Worm (Caenorhabditis elegans) whole organism, young adult: ENCODE results near the gene snf-12.
A peak's percentile ranks its signal among the peaks of the same experiment; 100 is the strongest.

Source experiments
- B0261.1 ChIP-seq: sonication (generic microtip); optimal IDR thresholded peaks from 2 replicates; lab custom pipeline; 2016; ENCODE audit warnings: mild to moderate bottlenecking, missing genetic modification characterization, moderate library complexity, missing compliant biosample characterization
- B0336.3 ChIP-seq: fragments of 200-800 bp; sonication (Bioruptor generic); IDR thresholded peaks from 2 replicates; pipeline ENCODE4 v1.3.6; 2022; ENCODE audit warnings: missing genetic modification characterization, missing compliant biosample characterization
- D2030.7 ChIP-seq: fragments of 200-800 bp; sonication (Bioruptor generic); IDR thresholded peaks from 2 replicates; pipeline ENCODE4 v1.3.6; 2022; ENCODE audit warnings: missing genetic modification reagents, missing genetic modification characterization, missing compliant biosample characterization
- F23B12.7 ChIP-seq: sonication (generic microtip); optimal IDR thresholded peaks from 2 replicates; lab custom pipeline; 2017; ENCODE audit warnings: missing genetic modification characterization, mild to moderate bottlenecking, missing compliant biosample characterization, antibody characterized with exemption, moderate library complexity; ENCODE audit not compliant: insufficient read depth
- F37B4.10 ChIP-seq: fragments of 200-800 bp; sonication (Bioruptor generic); IDR thresholded peaks from 2 replicates; pipeline ENCODE4 v1.3.6; 2022; ENCODE audit warnings: missing genetic modification characterization, missing compliant biosample characterization
- F52B5.7 ChIP-seq: sonication (generic microtip); optimal IDR thresholded peaks from 2 replicates; lab custom pipeline; 2016; ENCODE audit warnings: mild to moderate bottlenecking, missing genetic modification characterization, missing compliant biosample characterization
- F55B11.4 ChIP-seq: sonication (generic microtip); optimal IDR thresholded peaks from 2 replicates; lab custom pipeline; 2016; ENCODE audit warnings: missing compliant biosample characterization, missing genetic modification characterization, borderline replicate concordance; ENCODE audit not compliant: insufficient read depth
- F57C9.4 ChIP-seq: sonication (generic microtip); optimal IDR thresholded peaks from 2 replicates; lab custom pipeline; 2017; ENCODE audit warnings: mild to moderate bottlenecking, missing genetic modification characterization, missing compliant biosample characterization
- Y53F4B.3 ChIP-seq: fragments of 200-800 bp; sonication (Bioruptor generic); IDR thresholded peaks from 2 replicates; pipeline ENCODE4 v1.3.6; 2022; ENCODE audit warnings: missing genetic modification reagents, missing genetic modification characterization, missing compliant biosample characterization
- Y95B8A.8 ChIP-seq: fragments of 200-800 bp; sonication (Bioruptor generic); IDR thresholded peaks from 2 replicates; pipeline ENCODE4 v1.3.6; 2022; ENCODE audit warnings: missing genetic modification reagents, missing genetic modification characterization, missing compliant biosample characterization
- atf-7 ChIP-seq: sonication (generic microtip); optimal IDR thresholded peaks from 2 replicates; lab custom pipeline; 2017; ENCODE audit warnings: mild to moderate bottlenecking, missing genetic modification characterization, missing compliant biosample characterization
- ccch-3 ChIP-seq: fragments of 200-800 bp; sonication (Bioruptor generic); optimal IDR thresholded peaks from 2 replicates; lab custom pipeline; 2018; ENCODE audit warnings: mild to moderate bottlenecking, missing genetic modification characterization, missing compliant biosample characterization
- ceh-100 ChIP-seq: fragments of 200-800 bp; sonication (Bioruptor generic); IDR thresholded peaks from 2 replicates; pipeline ENCODE4 v1.3.6; 2022; ENCODE audit warnings: missing genetic modification reagents, missing genetic modification characterization, missing compliant biosample characterization
- dox-1 ChIP-seq: fragments of 200-800 bp; sonication (Bioruptor generic); IDR thresholded peaks from 2 replicates; pipeline ENCODE4 v1.3.6; 2022; ENCODE audit warnings: missing genetic modification reagents, missing genetic modification characterization, missing compliant biosample characterization
- dpl-1 ChIP-seq: fragments of 150-350 bp; optimal IDR thresholded peaks from 2 replicates; lab custom pipeline; 2014; ENCODE audit warnings: missing biosample characterization, missing genetic modification reagents, missing genetic modification characterization
- egl-18 ChIP-seq: fragments of 200-800 bp; sonication (Bioruptor generic); IDR thresholded peaks from 2 replicates; pipeline ENCODE4 v1.3.6; 2022; ENCODE audit warnings: missing genetic modification reagents, missing genetic modification characterization, missing compliant biosample characterization
- ets-4 ChIP-seq: fragments of 200-800 bp; sonication (Bioruptor generic); optimal IDR thresholded peaks from 2 replicates; lab custom pipeline; 2018; ENCODE audit warnings: mild to moderate bottlenecking, missing genetic modification characterization, missing compliant biosample characterization
- gei-17 ChIP-seq: fragments of 200-800 bp; sonication (Bioruptor generic); optimal IDR thresholded peaks from 2 replicates; lab custom pipeline; 2018; ENCODE audit warnings: mild to moderate bottlenecking, missing genetic modification characterization, missing compliant biosample characterization
- him-1 ChIP-seq: sonication (generic microtip); optimal IDR thresholded peaks from 2 replicates; lab custom pipeline; 2016; ENCODE audit warnings: missing genotype, missing genetic modification reagents, missing genetic modification characterization, missing compliant biosample characterization
- hlh-26 ChIP-seq: fragments of 200-800 bp; sonication (Bioruptor generic); conservative IDR thresholded peaks from 2 replicates; pipeline ENCODE4 v1.3.6; 2022; ENCODE audit warnings: missing genetic modification reagents, missing genetic modification characterization, missing compliant biosample characterization
- hmg-1.2 ChIP-seq: fragments of 200-800 bp; sonication (Bioruptor generic); IDR thresholded peaks from 2 replicates; pipeline ENCODE4 v1.3.6; 2022; ENCODE audit warnings: missing genetic modification reagents, missing genetic modification characterization, missing compliant biosample characterization
- hsf-1 ChIP-seq: fragments of 200-800 bp; sonication (Bioruptor generic); IDR thresholded peaks from 2 replicates; pipeline ENCODE4 v1.3.6; 2022; ENCODE audit warnings: missing genetic modification reagents, missing genetic modification characterization, missing compliant biosample characterization
- let-526 ChIP-seq: fragments of 200-800 bp; sonication (Bioruptor generic); IDR thresholded peaks from 2 replicates; pipeline ENCODE4 v1.3.6; 2022; ENCODE audit warnings: missing genetic modification reagents, missing genetic modification characterization, missing compliant biosample characterization
- let-607 ChIP-seq, 2 experiments: fragments of 200-800 bp in 1 of 2; sonication (Bioruptor generic) in 1 of 2; sonication (generic microtip) in 1 of 2; optimal IDR thresholded peaks; 2 replicates each; lab custom pipeline; 2016 to 2018; ENCODE audit warnings: mild to moderate bottlenecking in 2 of 2, missing compliant biosample characterization in 2 of 2, missing genetic modification characterization in 2 of 2, moderate library complexity in 2 of 2, missing genotype in 1 of 2
- lin-54 ChIP-seq: fragments of 200-800 bp; sonication (Bioruptor generic); optimal IDR thresholded peaks from 2 replicates; lab custom pipeline; 2018; ENCODE audit warnings: mild to moderate bottlenecking, missing genetic modification characterization, missing compliant biosample characterization
- madf-3 ChIP-seq: fragments of 200-800 bp; sonication (Bioruptor generic); IDR thresholded peaks from 2 replicates; pipeline ENCODE4 v1.3.6; 2022; ENCODE audit warnings: missing genetic modification reagents, missing genetic modification characterization, missing compliant biosample characterization
- mel-28 ChIP-seq: sonication (generic microtip); optimal IDR thresholded peaks from 2 replicates; lab custom pipeline; 2016; ENCODE audit warnings: borderline replicate concordance, mild to moderate bottlenecking, missing genetic modification characterization, missing compliant biosample characterization
- mes-4 ChIP-seq: sonication (generic microtip); optimal IDR thresholded peaks from 2 replicates; lab custom pipeline; 2016; ENCODE audit warnings: missing genotype, missing genetic modification characterization, missing compliant biosample characterization
- nhr-80 ChIP-seq: sonication (generic microtip); optimal IDR thresholded peaks from 2 replicates; lab custom pipeline; 2016; ENCODE audit warnings: missing genetic modification characterization, missing compliant biosample characterization
- rcor-1 ChIP-seq: fragments of 200-800 bp; sonication (Bioruptor generic); IDR thresholded peaks from 2 replicates; pipeline ENCODE4 v1.3.6; 2022; ENCODE audit warnings: missing genetic modification reagents, missing genetic modification characterization, missing compliant biosample characterization
- rpc-1 ChIP-seq, 2 experiments: fragments of 150-350 bp in 1 of 2; sonication (generic microtip) in 1 of 2; optimal IDR thresholded peaks; 2 replicates each; lab custom pipeline; 2014 to 2018; ENCODE audit warnings: missing biosample characterization in 1 of 2, missing genetic modification characterization in 1 of 2, missing genetic modification reagents in 1 of 2, missing genotype in 1 of 2
- sea-2 ChIP-seq: fragments of 200-800 bp; sonication (Bioruptor generic); IDR thresholded peaks from 2 replicates; pipeline ENCODE4 v1.3.6; 2022; ENCODE audit warnings: missing genetic modification characterization, missing compliant biosample characterization
- snpc-1.3 ChIP-seq: sonication (generic microtip); optimal IDR thresholded peaks from 2 replicates; lab custom pipeline; 2017; ENCODE audit warnings: missing genetic modification characterization, mild to moderate bottlenecking, missing compliant biosample characterization, antibody characterized with exemption, moderate library complexity, missing genotype, missing genetic modification reagents; ENCODE audit not compliant: insufficient read depth
- snpc-3.4 ChIP-seq: sonication (generic microtip); optimal IDR thresholded peaks from 2 replicates; lab custom pipeline; 2017; ENCODE audit warnings: missing genetic modification characterization, mild to moderate bottlenecking, missing compliant biosample characterization, antibody characterized with exemption, moderate library complexity, missing genotype, missing genetic modification reagents
- tbp1 ChIP-seq: fragments of 200-800 bp; sonication (Bioruptor generic); optimal IDR thresholded peaks from 2 replicates; lab custom pipeline; 2018; ENCODE audit warnings: mild to moderate bottlenecking, missing genetic modification characterization, missing compliant biosample characterization
- tlf-1 ChIP-seq: fragments of 200-800 bp; sonication (Bioruptor generic); optimal IDR thresholded peaks from 2 replicates; lab custom pipeline; 2018; ENCODE audit warnings: mild to moderate bottlenecking, missing genetic modification characterization, missing compliant biosample characterization
- ztf-18 ChIP-seq: sonication (generic microtip); optimal IDR thresholded peaks from 2 replicates; lab custom pipeline; 2016; ENCODE audit warnings: missing genotype, mild to moderate bottlenecking, missing genetic modification characterization, missing compliant biosample characterization
- ztf-22 ChIP-seq: fragments of 200-800 bp; sonication (Bioruptor generic); optimal IDR thresholded peaks from 2 replicates; lab custom pipeline; 2018; ENCODE audit warnings: mild to moderate bottlenecking, missing genetic modification characterization, moderate library complexity, missing compliant biosample characterization

Gene snf-12

DNA sequence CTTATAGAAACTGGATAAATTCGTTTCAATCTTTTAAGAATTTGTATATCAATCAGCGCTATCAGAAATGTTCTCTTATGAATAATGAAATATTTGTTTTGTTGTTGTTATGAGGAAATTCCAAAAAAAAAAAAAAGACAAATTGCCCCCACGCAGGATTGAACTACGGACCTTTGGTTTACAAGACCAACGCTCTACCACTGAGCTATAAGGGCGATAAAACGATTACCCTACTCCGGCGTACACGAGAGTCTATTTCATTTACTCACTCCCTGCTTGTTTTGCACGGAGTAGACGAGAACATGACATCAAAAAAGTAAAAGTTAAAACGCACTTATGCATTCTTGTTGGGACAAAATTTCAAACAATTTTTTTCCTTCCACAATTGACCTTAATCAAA, 5.0 kb upstream of the snf-12 start (continued):
- no peak; the same call in 1 of the 2 replicates for TF ChIP-seq hmg-1.2 (GFP tag; lab: Robert Waterston, UW)
- peak; percentile 95 for TF ChIP-seq tbp1 (GFP tag; lab: Kevin White, UChicago)
- no peak for TF ChIP-seq F37B4.10 (GFP tag; lab: Robert Waterston, UW)
- no peak for TF ChIP-seq dpl-1
- TF ChIP-seq mel-28 (tag; lab: Kevin White, UChicago): no peak
- no peak for TF ChIP-seq let-526 (GFP tag; lab: Robert Waterston, UW)
- TF ChIP-seq egl-18 (GFP tag; lab: Robert Waterston, UW): 0 out of 2 replicates have a peak, but pooled peaks have one; percentile 68
- TF ChIP-seq ets-4 (GFP tag; lab: Kevin White, UChicago): no peak
- TF ChIP-seq nhr-80 (tag; lab: Kevin White, UChicago): peak; percentile 37
- TF ChIP-seq let-607 (tag; optimal IDR thresholded peaks at IDR 0.05; lab: Kevin White, UChicago): peak; percentile 47 to 50
- TF ChIP-seq B0336.3: no peak
- peak; percentile 79 for TF ChIP-seq rcor-1 (GFP tag; lab: Robert Waterston, UW)
- TF ChIP-seq gei-17: no peak
- peak; percentile 32 for TF ChIP-seq snpc-3.4 (tag; lab: Kevin White, UChicago)
- TF ChIP-seq tlf-1 (GFP tag; lab: Kevin White, UChicago): no peak
- peak; percentile 68 for TF ChIP-seq snpc-1.3
- no peak; the same call in 1 of the 2 replicates for TF ChIP-seq dox-1
- peak; percentile 41 for TF ChIP-seq ccch-3 (GFP tag; lab: Kevin White, UChicago)
- TF ChIP-seq F23B12.7 (tag; lab: Kevin White, UChicago): peak; percentile 59
- no peak for TF ChIP-seq F55B11.4 (tag; lab: Kevin White, UChicago)
- 0 out of 2 replicates have a peak, but pooled peaks have one; percentile 20 for TF ChIP-seq Y95B8A.8 (GFP tag; lab: Robert Waterston, UW)
- 0 out of 2 replicates have a peak, but pooled peaks have one; percentile 48 for TF ChIP-seq madf-3
- TF ChIP-seq sea-2 (GFP tag; lab: Robert Waterston, UW): no peak
- no peak for TF ChIP-seq hsf-1
- no peak for TF ChIP-seq Y53F4B.3 (GFP tag; lab: Robert Waterston, UW)
- TF ChIP-seq B0261.1 (tag; lab: Kevin White, UChicago): peak; percentile 90
- TF ChIP-seq hlh-26 (GFP tag; lab: Robert Waterston, UW): no peak
- TF ChIP-seq lin-54: peak; percentile 35
- TF ChIP-seq F52B5.7 (tag; lab: Kevin White, UChicago): no peak
- peak; percentile 95 for TF ChIP-seq him-1 (tag; lab: Kevin White, UChicago)

- peak; percentile 56 for TF ChIP-seq B0261.1 (tag; lab: Kevin White, UChicago)
- peak; percentile 83 for TF ChIP-seq tbp1 (GFP tag; lab: Kevin White, UChicago)
- TF ChIP-seq ztf-22: no peak
- peak; percentile 25 for TF ChIP-seq ztf-18
- no peak for TF ChIP-seq F57C9.4
- no peak for TF ChIP-seq atf-7 (tag; lab: Kevin White, UChicago)
- peak; percentile 7 for TF ChIP-seq him-1 (tag; lab: Kevin White, UChicago)
- TF ChIP-seq rpc-1 (optimal IDR thresholded peaks at IDR 0.05; lab: Kevin White, UChicago): peak; percentile 63
- peak; percentile 80 for TF ChIP-seq rpc-1 (tag; optimal IDR thresholded peaks at IDR 0.05; lab: Kevin White, UChicago)
- TF ChIP-seq D2030.7 (GFP tag; lab: Robert Waterston, UW): peak; percentile 29; the same call in 1 of the 2 replicates
- no peak for TF ChIP-seq ceh-100 (GFP tag; lab: Robert Waterston, UW)
- TF ChIP-seq mes-4 (tag; lab: Kevin White, UChicago): peak; percentile 11
Measured at ce11 chrX:9025484-9025883, 3.8 kb upstream of the snf-12 start.
